Fruit fly (Drosophila melanogaster): Measurements from ENCODE around the gene Trpgamma.

Trpgamma gene

DNA sequence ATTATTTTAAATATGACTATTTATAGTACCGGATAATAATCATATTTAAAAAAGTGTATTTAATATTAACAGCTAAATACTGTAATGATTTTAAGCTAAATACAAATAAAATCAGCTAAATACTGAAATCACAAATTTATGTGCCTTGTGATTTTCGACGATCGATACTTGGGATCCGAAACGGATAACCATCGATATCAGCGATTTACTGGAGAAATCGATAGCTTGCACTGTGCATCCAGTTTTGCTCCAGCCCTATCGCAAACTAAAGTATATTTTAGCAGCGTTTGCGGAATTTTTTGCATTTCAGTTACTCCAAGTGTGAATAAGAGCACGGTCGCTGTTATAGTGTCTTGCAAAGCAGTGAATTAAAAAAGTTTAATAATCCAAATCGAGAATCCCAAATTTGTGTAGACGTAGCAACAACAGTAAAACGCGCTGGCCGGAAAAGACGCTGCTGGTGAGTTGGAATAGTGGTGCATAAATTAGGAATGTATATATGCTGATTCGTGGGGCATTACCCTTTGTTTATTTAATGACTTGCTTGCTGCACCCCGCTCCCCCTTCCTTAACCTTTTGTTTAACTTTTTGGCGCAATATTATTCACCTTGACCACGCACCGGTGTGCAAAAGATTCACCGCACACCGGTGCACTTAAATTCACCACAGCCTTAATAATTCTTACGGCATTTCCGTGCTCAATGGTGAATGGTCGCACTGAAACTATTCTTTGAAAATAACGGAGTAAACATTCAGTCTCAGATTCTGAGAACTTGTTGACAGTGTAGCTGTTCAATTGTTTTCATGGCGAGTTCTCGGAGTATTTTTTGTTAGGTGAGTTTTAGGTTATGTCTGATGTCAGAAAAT, 3.5 kb upstream of the Trpgamma start, which contains the start of the genes grp and squ:
Gene grp, plus strand, starts transcription at position 238 of the 867 bp plus-strand sequence.
Gene squ, plus strand, starts transcription at position 238 of the 867 bp plus-strand sequence.
- TF ChIP-seq CG10669 (GFP tag; optimal IDR thresholded peaks at IDR 0.05) (no peak), Hr4 (GFP tag; optimal IDR thresholded peaks at IDR 0.05) (no peak), CG6808 (GFP tag; optimal IDR thresholded peaks at IDR 0.05) (no peak), CG16779 (tag; optimal IDR thresholded peaks at IDR 0.05) (no peak), CG6792 (GFP tag; optimal IDR thresholded peaks at IDR 0.05) (no peak), Sox102F (GFP tag; optimal IDR thresholded peaks at IDR 0.05) (no peak), Sox15 (GFP tag; optimal IDR thresholded peaks at IDR 0.05) (no peak), Smox (GFP tag; optimal IDR thresholded peaks at IDR 0.05) (no peak), acj6 (GFP tag; optimal IDR thresholded peaks at IDR 0.05) (no peak), topi (GFP tag; optimal IDR thresholded peaks at IDR 0.05) (no peak), CG9139 (GFP tag; optimal IDR thresholded peaks at IDR 0.05) (peak; percentile 22), OdsH (GFP tag; optimal IDR thresholded peaks at IDR 0.05) (no peak), Met (GFP tag; optimal IDR thresholded peaks at IDR 0.05) (no peak), CG11294 (GFP tag; IDR thresholded peaks at IDR 0.05) (no peak), CG10631 (GFP tag; optimal IDR thresholded peaks at IDR 0.05) (no peak), Eip93F (GFP tag; optimal IDR thresholded peaks at IDR 0.05) (no peak), lz (GFP tag; optimal IDR thresholded peaks at IDR 0.05) (no peak), CG7368 (GFP tag; optimal IDR thresholded peaks at IDR 0.05) (no peak), Blimp-1 (GFP tag; optimal IDR thresholded peaks at IDR 0.05) (no peak), Eip78C (GFP tag) (peak; percentile 73), eg (GFP tag; IDR thresholded peaks at IDR 0.05) (no peak), fd59A (GFP tag; optimal IDR thresholded peaks at IDR 0.05) (no peak), CG15336 (GFP tag; IDR thresholded peaks at IDR 0.05) (no peak), CG11762 (GFP tag; optimal IDR thresholded peaks at IDR 0.05; ENCODE audit: insufficient read depth) (no peak), CG8632 (GFP tag; optimal IDR thresholded peaks at IDR 0.05) (no peak), CG6276 (GFP tag; optimal IDR thresholded peaks at IDR 0.05) (no peak), CG34406 (GFP tag; optimal IDR thresholded peaks at IDR 0.05) (no peak), spab (GFP tag; optimal IDR thresholded peaks at IDR 0.05) (no peak), Hr39 (GFP tag; optimal IDR thresholded peaks at IDR 0.05) (no peak), cyc (GFP tag; optimal IDR thresholded peaks at IDR 0.05) (no peak), dsx (GFP tag; optimal IDR thresholded peaks at IDR 0.05; ENCODE audit: poor library complexity, severe bottlenecking) (no peak), Gug (GFP tag; IDR thresholded peaks at IDR 0.05) (no peak), achi (GFP tag; optimal IDR thresholded peaks at IDR 0.05) (no peak), CG6163 (GFP tag; IDR thresholded peaks at IDR 0.05) (no peak), pdm3 (GFP tag; optimal IDR thresholded peaks at IDR 0.05) (no peak), Lpt (GFP tag; optimal IDR thresholded peaks at IDR 0.05) (no peak), net (GFP tag; optimal IDR thresholded peaks at IDR 0.05) (no peak), CG3032 (tag; optimal IDR thresholded peaks at IDR 0.05) (no peak), Sox14 (GFP tag; optimal IDR thresholded peaks at IDR 0.05) (peak; percentile 64), CG8119 (GFP tag; IDR thresholded peaks at IDR 0.05) (peak; percentile 14; the same call in 1 of the 3 replicates), svp (GFP tag) (no peak), CG8319 (GFP tag; optimal IDR thresholded peaks at IDR 0.05) (no peak), Hr38 (GFP tag; optimal IDR thresholded peaks at IDR 0.05) (no peak), CG6854 (GFP tag; optimal IDR thresholded peaks at IDR 0.05) (peak; percentile 63), Eip75B (GFP tag; optimal IDR thresholded peaks at IDR 0.05) (peak; percentile 9), CG32006 (GFP tag; optimal IDR thresholded peaks at IDR 0.05) (no peak), fd85E (GFP tag; optimal IDR thresholded peaks at IDR 0.05) (no peak), fkh (GFP tag; optimal IDR thresholded peaks at IDR 0.05) (peak; percentile 84), vri (GFP tag; optimal IDR thresholded peaks at IDR 0.05) (no peak), CG31627 (GFP tag; optimal IDR thresholded peaks at IDR 0.05) (no peak), CG4318 (GFP tag; optimal IDR thresholded peaks at IDR 0.05) (no peak)

Measured in whole organism, prepupa.